Fruit fly (Drosophila melanogaster) Kc167 (cell line): ENCODE data around the gene wb.

Experiments
- Myc ChIP-seq: fragments of >200 bp; optimal IDR thresholded peaks from 2 replicates; lab custom pipeline; 2017; ENCODE audit warnings: missing external identifiers
- Sin3A ChIP-seq: fragments of >200 bp; optimal IDR thresholded peaks from 2 replicates; lab custom pipeline; 2018; ENCODE audit warnings: missing external identifiers
- h ChIP-seq: fragments of >200 bp; optimal IDR thresholded peaks from 3 replicates; lab custom pipeline; 2018; ENCODE audit warnings: missing external identifiers
- insv ChIP-seq: fragments of >200 bp; optimal IDR thresholded peaks from 3 replicates; lab custom pipeline; 2018; ENCODE audit warnings: missing external identifiers
- psq ChIP-seq: fragments of >200 bp; optimal IDR thresholded peaks from 2 replicates; lab custom pipeline; 2017; ENCODE audit warnings: missing external identifiers
- ttk ChIP-seq: sonication (Bioruptor generic); optimal IDR thresholded peaks from 2 replicates; lab custom pipeline; 2017; ENCODE audit warnings: missing external identifiers

wb gene

dm6 chr2L:14316704-14317103 lies 53.9 kb downstream of the wb start:
- TF ChIP-seq insv (lab: Kevin White, UChicago): no peak
- TF ChIP-seq ttk (lab: Kevin White, UChicago): no peak
- TF ChIP-seq Sin3A: no peak
- TF ChIP-seq h (lab: Kevin White, UChicago): no peak
- TF ChIP-seq psq (lab: Kevin White, UChicago): no peak
- no peak for TF ChIP-seq Myc (lab: Kevin White, UChicago)

dm6 chr2L:14317992-14318391 lies 55.2 kb downstream of the wb start:
- TF ChIP-seq psq (lab: Kevin White, UChicago) (no peak), ttk (lab: Kevin White, UChicago) (no peak), Myc (lab: Kevin White, UChicago) (no peak), insv (lab: Kevin White, UChicago) (no peak)

dm6 chr2L:14318600-14318999 lies 55.8 kb downstream of the wb start:
- no peak for TF ChIP-seq psq (lab: Kevin White, UChicago)
- TF ChIP-seq Sin3A: no peak
- no peak for TF ChIP-seq ttk (lab: Kevin White, UChicago)
- TF ChIP-seq Myc (lab: Kevin White, UChicago): no peak
- no peak for TF ChIP-seq h (lab: Kevin White, UChicago)
- TF ChIP-seq insv (lab: Kevin White, UChicago): no peak

- TF ChIP-seq psq (lab: Kevin White, UChicago): no peak
- no peak for TF ChIP-seq Myc (lab: Kevin White, UChicago)
- TF ChIP-seq Sin3A: no peak
- TF ChIP-seq insv (lab: Kevin White, UChicago): no peak
Measured at dm6 chr2L:14319005-14319404, 56.2 kb downstream of the wb start.

dm6 chr2L:14333965-14334364 lies 71.1 kb downstream of the wb start, which contains the start of gene CG33090:
Gene CG33090, plus strand, starts transcription at chr2L:14334158.
- TF ChIP-seq Myc (lab: Kevin White, UChicago) (no peak), h (lab: Kevin White, UChicago) (no peak), psq (lab: Kevin White, UChicago) (no peak), Sin3A (no peak), ttk (lab: Kevin White, UChicago) (no peak), insv (lab: Kevin White, UChicago) (no peak)

dm6 chr2L:14336311-14336836 lies 73.5 kb downstream of the wb start:
- no peak for TF ChIP-seq insv (lab: Kevin White, UChicago)
- TF ChIP-seq h (lab: Kevin White, UChicago): no peak
- TF ChIP-seq ttk (lab: Kevin White, UChicago): no peak
- no peak for TF ChIP-seq psq (lab: Kevin White, UChicago)

- TF ChIP-seq Sin3A (no peak), psq (lab: Kevin White, UChicago) (no peak), Myc (lab: Kevin White, UChicago) (no peak), insv (lab: Kevin White, UChicago) (no peak), ttk (lab: Kevin White, UChicago) (no peak), h (lab: Kevin White, UChicago) (no peak)
Measured at dm6 chr2L:14337940-14338339, 75.1 kb downstream of the wb start, which contains the start of gene CG15286. Gene CG15286, plus strand, starts transcription at chr2L:14338240.

dm6 chr2L:14340964-14341363 lies 78.1 kb downstream of the wb start:
- TF ChIP-seq Sin3A (no peak), Myc (lab: Kevin White, UChicago) (no peak), insv (lab: Kevin White, UChicago) (no peak), ttk (lab: Kevin White, UChicago) (no peak), h (lab: Kevin White, UChicago) (no peak)

- no peak for TF ChIP-seq insv (lab: Kevin White, UChicago)
- no peak for TF ChIP-seq h (lab: Kevin White, UChicago)
- TF ChIP-seq psq (lab: Kevin White, UChicago): no peak
- no peak for TF ChIP-seq Myc (lab: Kevin White, UChicago)
- no peak for TF ChIP-seq Sin3A
Measured at dm6 chr2L:14346588-14346987, 83.8 kb downstream of the wb start, which contains the start of gene Send2. Gene Send2, minus strand, starts transcription at chr2L:14346688.

- TF ChIP-seq psq (lab: Kevin White, UChicago): no peak
Measured at dm6 chr2L:14348602-14349001, 85.8 kb downstream of the wb start, which contains the start of gene mTTF. Gene mTTF, minus strand, starts transcription at chr2L:14348790.

- no peak for TF ChIP-seq psq (lab: Kevin White, UChicago)
- TF ChIP-seq Myc (lab: Kevin White, UChicago): no peak
- TF ChIP-seq insv (lab: Kevin White, UChicago): no peak
- no peak for TF ChIP-seq ttk (lab: Kevin White, UChicago)
- TF ChIP-seq h (lab: Kevin White, UChicago): no peak
Measured at dm6 chr2L:14350587-14350986, 87.8 kb downstream of the wb start.

dm6 chr2L:14351441-14352127 lies 88.8 kb downstream of the wb start, which contains the start of gene CG43052:
Gene CG43052, plus strand, starts transcription at chr2L:14352077.
- TF ChIP-seq h (lab: Kevin White, UChicago): no peak
- TF ChIP-seq insv (lab: Kevin White, UChicago): no peak
- TF ChIP-seq ttk (lab: Kevin White, UChicago): no peak
- TF ChIP-seq Sin3A: no peak
- TF ChIP-seq Myc (lab: Kevin White, UChicago): no peak
- no peak for TF ChIP-seq psq (lab: Kevin White, UChicago)
